Fruit fly (Drosophila melanogaster) whole organism, larva: ENCODE results near the gene CG43134.

ENCODE experiments used
- noc ChIP-seq: fragments of 200-800 bp; sonication (Bioruptor generic); optimal IDR thresholded peaks from 3 replicates; lab custom pipeline; 2019; ENCODE audit warnings: missing biosample characterization, mild to moderate bottlenecking, missing genetic modification characterization, moderate library complexity

Gene CG43134

DNA sequence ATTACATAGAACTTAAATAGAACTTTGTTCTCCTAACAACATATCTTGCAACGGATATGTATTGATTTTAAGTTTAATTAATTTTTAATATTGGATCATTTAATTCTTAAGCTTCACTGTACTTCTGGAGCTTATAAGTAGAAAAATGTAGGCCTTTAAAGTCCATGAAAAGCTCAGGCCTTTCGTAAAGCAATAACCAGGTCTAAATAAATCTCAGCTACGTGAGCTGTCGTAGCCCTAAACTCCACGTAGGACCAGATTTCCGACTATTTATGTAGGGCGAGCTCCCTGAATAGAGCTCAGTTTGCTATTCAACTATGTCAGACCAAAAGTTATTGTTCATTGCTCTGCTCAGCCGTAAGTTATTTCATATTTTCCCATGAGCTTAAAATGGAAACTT lies 964 bp downstream of the CG43134 start, which contains the start of gene CG43135:
CG43135 (plus strand) TSS at position 301 of the 400 bp plus-strand sequence.
- no peak for TF ChIP-seq noc (tag; lab: Kevin White, UChicago)

- no peak for TF ChIP-seq noc (tag; lab: Kevin White, UChicago)
Observed at dm6 chrX:4252690-4253089, 5.6 kb downstream of the CG43134 start, which contains the start of gene CG15576. Gene CG15576 (minus strand): TSS chrX:4252790.

dm6 chrX:4262661-4263060 lies 15.5 kb downstream of the CG43134 start:
- TF ChIP-seq noc (tag; lab: Kevin White, UChicago): no peak

DNA sequence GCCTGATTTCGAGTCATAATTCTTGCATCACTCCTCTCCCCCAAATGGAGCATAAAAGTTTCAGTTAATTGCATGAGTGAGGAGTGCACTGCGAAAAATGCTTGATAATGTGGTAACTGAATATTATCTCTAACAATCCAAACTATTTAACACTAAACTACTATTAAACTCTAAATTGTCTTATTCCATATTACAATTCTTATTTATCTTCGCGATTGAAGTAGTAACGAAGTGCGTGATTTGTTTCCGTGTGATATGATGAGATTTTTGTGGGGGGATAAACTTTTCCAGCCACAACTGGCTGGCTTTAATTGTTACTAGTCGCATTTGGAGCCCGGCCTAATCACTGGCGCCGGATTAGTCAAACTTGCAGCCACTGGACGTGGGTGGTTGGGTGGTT lies 17.2 kb downstream of the CG43134 start:
- no peak for TF ChIP-seq noc (tag; lab: Kevin White, UChicago)

dm6 chrX:4265327-4265726 lies 18.2 kb downstream of the CG43134 start:
- TF ChIP-seq noc (tag; lab: Kevin White, UChicago): no peak

DNA sequence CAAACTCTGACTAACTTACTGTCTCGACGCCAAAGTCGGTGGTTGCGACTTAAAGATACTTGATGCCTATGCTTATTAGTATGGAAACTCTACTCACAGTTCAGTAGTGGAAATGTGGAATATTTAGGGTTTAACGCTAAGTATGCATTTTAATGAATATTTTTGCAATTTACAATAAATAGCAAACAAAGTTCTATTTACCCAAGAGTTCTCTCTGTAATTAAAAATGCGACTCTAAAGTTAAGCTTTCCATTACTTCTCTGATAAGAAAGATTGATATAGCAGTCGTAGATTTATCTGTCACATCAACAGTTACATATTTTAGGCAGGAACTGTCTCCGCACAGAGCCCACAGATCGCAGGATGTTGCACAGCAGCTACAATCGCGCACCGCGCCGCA lies 18.7 kb downstream of the CG43134 start, which contains the start of gene CG12691:
CG12691 (plus strand) TSS at position 301 of the 400 bp plus-strand sequence.
- TF ChIP-seq noc (tag; lab: Kevin White, UChicago): no peak

DNA sequence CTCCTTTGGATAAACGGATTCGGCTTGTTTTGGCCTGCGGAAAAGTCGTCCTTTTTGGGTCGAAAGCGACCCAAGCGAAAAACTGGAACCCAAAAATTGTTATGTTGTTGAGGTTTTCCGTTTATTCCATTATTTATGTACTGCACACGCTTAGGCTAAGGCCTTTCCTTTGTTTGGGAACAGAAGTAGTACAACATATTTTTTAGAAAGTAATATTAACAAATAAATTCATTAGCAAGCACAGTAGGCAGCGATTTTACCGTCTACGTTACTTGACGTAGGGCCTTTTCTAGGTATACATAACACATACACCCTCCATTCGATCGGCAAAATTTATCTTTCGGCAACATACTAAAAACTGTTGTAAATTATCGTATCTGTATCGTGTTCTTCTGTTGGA lies 21.3 kb downstream of the CG43134 start, which contains the start of gene CG15572:
CG15572 (plus strand) TSS at position 301 of the 400 bp plus-strand sequence.
- TF ChIP-seq noc (tag; lab: Kevin White, UChicago): no peak

DNA sequence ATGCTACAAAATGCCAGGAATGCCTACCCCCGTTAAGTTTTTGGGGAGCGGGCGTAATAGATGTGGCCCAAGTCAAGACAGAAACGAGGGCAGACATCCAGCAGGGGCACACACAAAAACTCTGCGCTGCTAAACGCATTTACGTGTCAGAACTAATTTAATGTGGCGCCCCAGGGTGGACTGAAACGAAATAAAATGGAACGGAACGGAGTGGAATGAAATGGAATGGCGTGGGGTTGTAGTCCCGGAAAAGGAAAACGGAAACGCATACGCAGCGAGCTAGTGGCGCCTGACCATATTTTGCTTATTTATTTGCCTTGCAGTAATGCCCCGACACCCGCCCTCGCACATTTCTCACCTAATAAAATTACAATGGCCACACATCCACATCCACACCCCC lies 26.4 kb downstream of the CG43134 start:
- no peak for TF ChIP-seq noc (tag; lab: Kevin White, UChicago)

DNA sequence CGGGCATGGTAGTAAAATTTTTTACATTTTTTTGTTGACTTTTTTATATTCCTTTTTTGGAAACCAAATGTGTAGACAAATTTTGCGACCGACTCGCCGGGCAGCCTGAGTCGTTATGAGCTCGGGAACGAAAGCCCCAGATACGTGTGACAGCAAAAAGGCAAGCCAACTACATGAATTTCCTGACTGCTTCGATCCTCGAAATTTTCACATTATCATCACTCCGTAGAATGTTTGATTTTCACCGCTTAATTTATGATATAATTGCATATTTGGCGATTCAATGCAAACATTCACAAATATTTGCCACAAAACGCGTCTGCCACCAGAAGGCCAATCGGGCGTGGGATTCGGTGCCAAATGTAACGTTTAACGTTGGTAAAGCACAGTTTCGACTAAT lies 29.8 kb downstream of the CG43134 start, which contains the start of gene CG15577:
CG15577 (minus strand) TSS at position 101 of the 400 bp plus-strand sequence.
- no peak for TF ChIP-seq noc (tag; lab: Kevin White, UChicago)

dm6 chrX:4277861-4278260 lies 30.7 kb downstream of the CG43134 start, which contains the start of gene CG15578:
Gene CG15578 (minus strand): TSS chrX:4277961.
- no peak for TF ChIP-seq noc (tag; lab: Kevin White, UChicago)

- no peak for TF ChIP-seq noc (tag; lab: Kevin White, UChicago)
Observed at dm6 chrX:4280769-4281168, 33.7 kb downstream of the CG43134 start.

- no peak for TF ChIP-seq noc (tag; lab: Kevin White, UChicago)
Observed at dm6 chrX:4293418-4293817, 46.3 kb downstream of the CG43134 start.
